Fruit fly (Drosophila melanogaster) whole organism, embryonic: ENCODE results near the gene tth.
A peak's percentile ranks its signal among the peaks of the same experiment; 100 is the strongest.

Experiments
- BEAF-32 ChIP-seq: fragments of 200-800 bp; sonication (Bioruptor generic); optimal IDR thresholded peaks from 3 replicates; lab custom pipeline; 2017; ENCODE audit warnings: missing biosample characterization, missing genetic modification characterization, mild to moderate bottlenecking, moderate library complexity, missing genetic modification reagents
- CG10147 ChIP-seq: fragments of 200-800 bp; sonication (Bioruptor generic); optimal IDR thresholded peaks from 2 replicates; lab custom pipeline; 2019; ENCODE audit warnings: missing biosample characterization, mild to moderate bottlenecking, missing genetic modification characterization, moderate library complexity
- CG10274 ChIP-seq: fragments of 200-800 bp; sonication (Bioruptor generic); optimal IDR thresholded peaks from 3 replicates; lab custom pipeline; 2017; ENCODE audit warnings: missing biosample characterization, mild to moderate bottlenecking, missing genetic modification characterization
- CG10654 ChIP-seq: fragments of 200-800 bp; sonication (Bioruptor generic); optimal IDR thresholded peaks from 2 replicates; lab custom pipeline; 2016; ENCODE audit warnings: missing biosample characterization, missing genetic modification characterization
- CG11723 ChIP-seq: fragments of 200-800 bp; sonication (Bioruptor generic); optimal IDR thresholded peaks from 2 replicates; lab custom pipeline; 2017; ENCODE audit warnings: missing biosample characterization, mild to moderate bottlenecking, missing genetic modification characterization
- CG12659 ChIP-seq: fragments of 200-800 bp; sonication (Bioruptor generic); optimal IDR thresholded peaks from 3 replicates; lab custom pipeline; 2017; ENCODE audit warnings: mild to moderate bottlenecking, missing biosample characterization, missing genetic modification reagents, missing genetic modification characterization
- CG13296 ChIP-seq: fragments of 200-800 bp; sonication (Bioruptor generic); optimal IDR thresholded peaks from 3 replicates; lab custom pipeline; 2018; ENCODE audit warnings: missing biosample characterization, mild to moderate bottlenecking, missing genetic modification characterization
- CG13775 ChIP-seq: fragments of 200-800 bp; sonication (Bioruptor generic); optimal IDR thresholded peaks from 3 replicates; lab custom pipeline; 2017; ENCODE audit warnings: missing biosample characterization, mild to moderate bottlenecking, missing genetic modification characterization
- CG15601 ChIP-seq: fragments of 200-800 bp; sonication (Bioruptor generic); optimal IDR thresholded peaks from 3 replicates; lab custom pipeline; 2019; ENCODE audit warnings: missing biosample characterization, mild to moderate bottlenecking, missing genetic modification characterization, moderate library complexity
- CG16813 ChIP-seq: fragments of 200-800 bp; sonication (Bioruptor generic); IDR thresholded peaks from 3 replicates; pipeline ENCODE4 v1.3.6; 2022; ENCODE audit warnings: missing biosample characterization, missing genetic modification characterization; ENCODE audit not compliant: partially characterized antibody
- CG17568 ChIP-seq: fragments of 200-800 bp; sonication (Bioruptor generic); optimal IDR thresholded peaks from 2 replicates; lab custom pipeline; 2018; ENCODE audit warnings: missing biosample characterization, mild to moderate bottlenecking, missing genetic modification characterization, moderate library complexity
- CG18262 ChIP-seq: fragments of 200-800 bp; optimal IDR thresholded peaks from 3 replicates; lab custom pipeline; 2019; ENCODE audit warnings: missing biosample characterization, mild to moderate bottlenecking, missing genetic modification characterization, moderate library complexity
- CG18599 ChIP-seq: fragments of 200-800 bp; sonication (Bioruptor generic); optimal IDR thresholded peaks from 3 replicates; lab custom pipeline; 2017; ENCODE audit warnings: missing biosample characterization, missing genetic modification characterization, mild to moderate bottlenecking, moderate library complexity, missing genetic modification reagents
- CG31388 ChIP-seq: fragments of 200-800 bp; sonication (Bioruptor generic); optimal IDR thresholded peaks from 2 replicates; lab custom pipeline; 2016; ENCODE audit warnings: missing biosample characterization, missing genetic modification characterization
- CG33557 ChIP-seq: fragments of 200-800 bp; sonication (Bioruptor generic); optimal IDR thresholded peaks from 2 replicates; lab custom pipeline; 2019; ENCODE audit warnings: missing biosample characterization, mild to moderate bottlenecking, missing genetic modification characterization, moderate library complexity
- CG3838 ChIP-seq: fragments of 200-800 bp; sonication (Bioruptor generic); optimal IDR thresholded peaks from 3 replicates; lab custom pipeline; 2016; ENCODE audit warnings: missing biosample characterization, missing genetic modification characterization
- CG4424 ChIP-seq: fragments of 200-800 bp; sonication (Bioruptor generic); optimal IDR thresholded peaks from 3 replicates; lab custom pipeline; 2016; ENCODE audit warnings: missing biosample characterization, missing genetic modification characterization
- CG6765 ChIP-seq: fragments of 200-800 bp; sonication (Bioruptor generic); optimal IDR thresholded peaks from 3 replicates; lab custom pipeline; 2017; ENCODE audit warnings: missing biosample characterization, mild to moderate bottlenecking, missing genetic modification characterization
- CG8388 ChIP-seq: fragments of 200-800 bp; sonication (Bioruptor generic); optimal IDR thresholded peaks from 2 replicates; lab custom pipeline; 2019; ENCODE audit warnings: missing biosample characterization, mild to moderate bottlenecking, missing genetic modification characterization, moderate library complexity
- CG9437 ChIP-seq: fragments of 200-800 bp; sonication (Bioruptor generic); optimal IDR thresholded peaks from 2 replicates; lab custom pipeline; 2018; ENCODE audit warnings: missing biosample characterization, mild to moderate bottlenecking, missing genetic modification characterization
- Camta ChIP-seq: fragments of 200-800 bp; sonication (Bioruptor generic); optimal IDR thresholded peaks from 2 replicates; lab custom pipeline; 2016; ENCODE audit warnings: missing biosample characterization, missing genetic modification characterization
- Chrac-16 ChIP-seq: fragments of 200-800 bp; sonication (Bioruptor generic); optimal IDR thresholded peaks from 3 replicates; lab custom pipeline; 2016; ENCODE audit warnings: missing biosample characterization, missing genetic modification characterization
- Deaf1 ChIP-seq: fragments of 200-800 bp; optimal IDR thresholded peaks from 3 replicates; lab custom pipeline; 2019; ENCODE audit warnings: missing biosample characterization, mild to moderate bottlenecking, missing genetic modification characterization, moderate library complexity
- Dref ChIP-seq: fragments of 200-800 bp; sonication (Bioruptor generic); IDR thresholded peaks from 2 replicates; pipeline ENCODE4 v1.3.6; 2022; ENCODE audit warnings: missing biosample characterization, missing genetic modification characterization
- H15 ChIP-seq: fragments of 200-800 bp; sonication (Bioruptor generic); IDR thresholded peaks from 3 replicates; pipeline ENCODE4 v1.3.6; 2022; ENCODE audit warnings: missing biosample characterization, missing genetic modification characterization
- HLH3B ChIP-seq: fragments of 200-800 bp; sonication (Bioruptor generic); IDR thresholded peaks from 2 replicates; pipeline ENCODE4 v1.3.6; 2022; ENCODE audit warnings: missing biosample characterization, missing genetic modification characterization
- HLH4C ChIP-seq: fragments of 200-800 bp; sonication (Bioruptor generic); IDR thresholded peaks from 3 replicates; pipeline ENCODE4 v1.3.6; 2022; ENCODE audit warnings: missing biosample characterization, missing genetic modification characterization; ENCODE audit not compliant: partially characterized antibody
- Hr39 ChIP-seq: fragments of >200 bp; optimal IDR thresholded peaks from 2 replicates; lab custom pipeline; 2017
- MBD-R2 ChIP-seq: fragments of 200-800 bp; sonication (Bioruptor generic); IDR thresholded peaks from 2 replicates; pipeline ENCODE4 v1.3.6; 2022; ENCODE audit warnings: missing biosample characterization, missing genetic modification characterization
- MESR4 ChIP-seq: fragments of 200-800 bp; sonication (Bioruptor generic); optimal IDR thresholded peaks from 2 replicates; lab custom pipeline; 2018; ENCODE audit warnings: missing biosample characterization, mild to moderate bottlenecking, missing genetic modification characterization, moderate library complexity
- Myb ChIP-seq: fragments of 200-800 bp; sonication (Bioruptor generic); optimal IDR thresholded peaks from 2 replicates; lab custom pipeline; 2016; ENCODE audit warnings: missing biosample characterization, missing genetic modification characterization
- Opbp ChIP-seq: fragments of 200-800 bp; sonication (Bioruptor generic); IDR thresholded peaks from 3 replicates; pipeline ENCODE4 v1.3.6; 2022; ENCODE audit warnings: missing biosample characterization, missing genetic modification characterization; ENCODE audit not compliant: partially characterized antibody
- Tbp ChIP-seq: fragments of >200 bp; optimal IDR thresholded peaks from 2 replicates; lab custom pipeline; 2018; ENCODE audit warnings: missing biosample characterization, missing genetic modification characterization
- YL-1 ChIP-seq: fragments of 200-800 bp; sonication (Bioruptor generic); optimal IDR thresholded peaks from 3 replicates; lab custom pipeline; 2017; ENCODE audit warnings: missing biosample characterization, mild to moderate bottlenecking, missing genetic modification characterization
- bab2 ChIP-seq: fragments of 200-800 bp; sonication (Bioruptor generic); optimal IDR thresholded peaks from 2 replicates; lab custom pipeline; 2016; ENCODE audit warnings: missing biosample characterization, missing genetic modification characterization
- bbx ChIP-seq: fragments of 200-800 bp; sonication (Bioruptor generic); IDR thresholded peaks from 2 replicates; pipeline ENCODE4 v1.3.6; 2022; ENCODE audit warnings: missing biosample characterization, missing genetic modification characterization; ENCODE audit not compliant: partially characterized antibody
- cg ChIP-seq: fragments of 200-800 bp; sonication (Bioruptor generic); optimal IDR thresholded peaks from 3 replicates; lab custom pipeline; 2019; ENCODE audit warnings: missing biosample characterization, mild to moderate bottlenecking, missing genetic modification characterization, moderate library complexity
- ci ChIP-seq: fragments of 200-800 bp; sonication (Bioruptor generic); IDR thresholded peaks from 3 replicates; pipeline ENCODE4 v1.3.6; 2022; ENCODE audit warnings: missing biosample characterization, missing genetic modification characterization
- croc ChIP-seq: fragments of 200-800 bp; sonication (Bioruptor generic); conservative IDR thresholded peaks from 3 replicates; pipeline ENCODE4 v1.3.6; 2022; ENCODE audit warnings: missing biosample characterization, missing genetic modification characterization
- fd3F ChIP-seq: fragments of 200-800 bp; sonication (Bioruptor generic); optimal IDR thresholded peaks from 2 replicates; lab custom pipeline; 2018; ENCODE audit warnings: missing biosample characterization, mild to moderate bottlenecking, missing genetic modification characterization, moderate library complexity
- jumu ChIP-seq: fragments of 200-800 bp; sonication (Bioruptor generic); optimal IDR thresholded peaks from 3 replicates; lab custom pipeline; 2016; ENCODE audit warnings: missing biosample characterization, missing genetic modification characterization
- lmd ChIP-seq: fragments of 200-800 bp; sonication (Bioruptor generic); IDR thresholded peaks from 2 replicates; pipeline ENCODE4 v1.3.6; 2022; ENCODE audit warnings: missing biosample characterization, missing genetic modification characterization
- nerfin-2 ChIP-seq: fragments of 200-800 bp; sonication (Bioruptor generic); IDR thresholded peaks from 2 replicates; pipeline ENCODE4 v1.3.6; 2022; ENCODE audit warnings: missing biosample characterization, missing genetic modification characterization; ENCODE audit not compliant: partially characterized antibody
- oc ChIP-seq: fragments of 200-800 bp; sonication (Bioruptor generic); optimal IDR thresholded peaks from 2 replicates; lab custom pipeline; 2018; ENCODE audit warnings: missing biosample characterization, mild to moderate bottlenecking, missing genetic modification characterization, moderate library complexity
- pros ChIP-seq: fragments of 200-800 bp; sonication (Bioruptor generic); optimal IDR thresholded peaks from 3 replicates; lab custom pipeline; 2019; ENCODE audit warnings: missing biosample characterization, mild to moderate bottlenecking, missing genetic modification characterization, moderate library complexity
- seq ChIP-seq: fragments of 200-800 bp; sonication (Bioruptor generic); IDR thresholded peaks from 2 replicates; pipeline ENCODE4 v1.3.6; 2022; ENCODE audit warnings: missing biosample characterization, missing genetic modification characterization
- slbo ChIP-seq: fragments of 200-800 bp; sonication (Bioruptor generic); IDR thresholded peaks from 2 replicates; pipeline ENCODE4 v1.3.6; 2022; ENCODE audit warnings: missing biosample characterization, missing genetic modification characterization
- stc ChIP-seq: fragments of 200-800 bp; sonication (Bioruptor generic); IDR thresholded peaks from 2 replicates; pipeline ENCODE4 v1.3.6; 2022; ENCODE audit warnings: missing biosample characterization, missing genetic modification characterization
- vnd ChIP-seq: fragments of 200-800 bp; sonication (Bioruptor generic); IDR thresholded peaks from 3 replicates; pipeline ENCODE4 v1.3.6; 2022; ENCODE audit warnings: missing biosample characterization, missing genetic modification characterization; ENCODE audit not compliant: partially characterized antibody
- vvl ChIP-seq: fragments of 200-800 bp; sonication (Bioruptor generic); IDR thresholded peaks from 2 replicates; pipeline ENCODE4 v1.3.6; 2022; ENCODE audit warnings: missing biosample characterization, missing genetic modification characterization
- yki ChIP-seq: fragments of >200 bp; optimal IDR thresholded peaks from 3 replicates; lab custom pipeline; 2018

tth gene

dm6 chrX:13605942-13606491 is 10.4 kb downstream of the tth start (continued):
- no peak for TF ChIP-seq CG10147
- no peak for TF ChIP-seq CG31388 (GFP tag; lab: Kevin White, UChicago)
- TF ChIP-seq Tbp (GFP tag; lab: Kevin White, UChicago) = no peak
- peak; percentile 59; the same call in 1 of the 3 replicates for TF ChIP-seq vnd
- TF ChIP-seq oc (tag; lab: Kevin White, UChicago) = no peak
- no peak for TF ChIP-seq CG15601
- TF ChIP-seq Dref (GFP tag; lab: Robert Waterston, UW) = peak; percentile 79
- no peak for TF ChIP-seq CG6765 (GFP tag; lab: Kevin White, UChicago)
- peak; percentile 25 for TF ChIP-seq YL-1 (GFP tag; lab: Kevin White, UChicago)
- no peak for TF ChIP-seq CG9437 (GFP tag; lab: Kevin White, UChicago)
- TF ChIP-seq vvl (GFP tag; lab: Robert Waterston, UW) = no peak
- TF ChIP-seq CG13775 (GFP tag; lab: Kevin White, UChicago) = no peak
- TF ChIP-seq HLH4C (GFP tag; lab: Robert Waterston, UW) = peak; percentile 68
- TF ChIP-seq jumu (GFP tag; lab: Kevin White, UChicago) = no peak
- peak; percentile 60 for TF ChIP-seq CG16813 (GFP tag; lab: Robert Waterston, UW)
- TF ChIP-seq Myb (GFP tag; lab: Kevin White, UChicago) = peak; percentile 86
- TF ChIP-seq MESR4 (GFP tag; lab: Kevin White, UChicago) = peak; percentile 69
- TF ChIP-seq CG10274 (GFP tag; lab: Kevin White, UChicago) = no peak
- no peak for TF ChIP-seq ci (GFP tag; lab: Robert Waterston, UW)
- no peak for TF ChIP-seq CG13296 (GFP tag; lab: Kevin White, UChicago)
- TF ChIP-seq seq (GFP tag; lab: Robert Waterston, UW) = no peak
- peak; percentile 81 for TF ChIP-seq Opbp (GFP tag; lab: Robert Waterston, UW)
- no peak for TF ChIP-seq CG33557 (GFP tag; lab: Kevin White, UChicago)
- no peak for TF ChIP-seq HLH3B (GFP tag; lab: Robert Waterston, UW)
- peak; percentile 35; the same call in 1 of the 2 replicates for TF ChIP-seq MBD-R2 (GFP tag; lab: Robert Waterston, UW)
- no peak for TF ChIP-seq Deaf1 (tag; lab: Kevin White, UChicago)
- TF ChIP-seq CG17568 = no peak
- TF ChIP-seq lmd (GFP tag; lab: Robert Waterston, UW) = no peak
- TF ChIP-seq CG11723 (GFP tag; lab: Kevin White, UChicago) = no peak
- no peak for TF ChIP-seq Camta (GFP tag; lab: Kevin White, UChicago)
- TF ChIP-seq nerfin-2 = peak; percentile 25; the same call in 1 of the 2 replicates
- no peak for TF ChIP-seq CG18599 (GFP tag; lab: Kevin White, UChicago)
- no peak for TF ChIP-seq cg (GFP tag; lab: Kevin White, UChicago)
- no peak for TF ChIP-seq croc (GFP tag; lab: Robert Waterston, UW)
- TF ChIP-seq CG8388 (GFP tag; lab: Kevin White, UChicago) = no peak
- no peak for TF ChIP-seq H15
- TF ChIP-seq stc (GFP tag; lab: Robert Waterston, UW) = no peak
- TF ChIP-seq BEAF-32 (GFP tag; lab: Kevin White, UChicago) = peak; percentile 72
- no peak for TF ChIP-seq CG3838 (GFP tag; lab: Kevin White, UChicago)
- no peak for TF ChIP-seq slbo (GFP tag; lab: Robert Waterston, UW)
- no peak for TF ChIP-seq CG10654 (GFP tag; lab: Kevin White, UChicago)
- TF ChIP-seq bab2 (GFP tag; lab: Kevin White, UChicago) = no peak
- TF ChIP-seq Chrac-16 = no peak
- TF ChIP-seq fd3F (GFP tag; lab: Kevin White, UChicago) = no peak
- no peak for TF ChIP-seq pros (GFP tag; lab: Kevin White, UChicago)
- TF ChIP-seq CG4424 (GFP tag; lab: Kevin White, UChicago) = no peak
- TF ChIP-seq CG18262 = no peak
- TF ChIP-seq CG12659 = no peak
- no peak for TF ChIP-seq yki (lab: Kevin White, UChicago)
- no peak for TF ChIP-seq Hr39 (lab: Kevin White, UChicago)
- peak; percentile 72 for TF ChIP-seq bbx
